Worm (Caenorhabditis elegans) whole organism, young adult: ENCODE results near the gene F49F1.4.

Experiments used
- F49E8.2 ChIP-seq: sonication (generic microtip); optimal IDR thresholded peaks from 3 replicates; lab custom pipeline; 2017; ENCODE audit warnings: missing genetic modification characterization, mild to moderate bottlenecking, missing compliant biosample characterization, antibody characterized with exemption, moderate library complexity; ENCODE audit not compliant: insufficient read depth
- bed-2 ChIP-seq: fragments of 200-800 bp; sonication (Bioruptor generic); IDR thresholded peaks from 2 replicates; pipeline ENCODE4 v1.3.6; 2022; ENCODE audit warnings: missing genetic modification reagents, missing genetic modification characterization, missing compliant biosample characterization
- egl-18 ChIP-seq: fragments of 200-800 bp; sonication (Bioruptor generic); IDR thresholded peaks from 2 replicates; pipeline ENCODE4 v1.3.6; 2022; ENCODE audit warnings: missing genetic modification reagents, missing genetic modification characterization, missing compliant biosample characterization
- mcd-1 ChIP-seq: fragments of 200-800 bp; sonication (Bioruptor generic); IDR thresholded peaks from 2 replicates; pipeline ENCODE4 v1.3.6; 2022; ENCODE audit warnings: missing genetic modification reagents, missing genetic modification characterization, missing compliant biosample characterization
- ztf-18 ChIP-seq: sonication (generic microtip); optimal IDR thresholded peaks from 2 replicates; lab custom pipeline; 2016; ENCODE audit warnings: missing genotype, mild to moderate bottlenecking, missing genetic modification characterization, missing compliant biosample characterization
- ztf-28 ChIP-seq: fragments of 200-800 bp; sonication (Bioruptor generic); IDR thresholded peaks from 2 replicates; pipeline ENCODE4 v1.3.6; 2022; ENCODE audit warnings: missing genetic modification reagents, missing genetic modification characterization, missing compliant biosample characterization

DNA sequence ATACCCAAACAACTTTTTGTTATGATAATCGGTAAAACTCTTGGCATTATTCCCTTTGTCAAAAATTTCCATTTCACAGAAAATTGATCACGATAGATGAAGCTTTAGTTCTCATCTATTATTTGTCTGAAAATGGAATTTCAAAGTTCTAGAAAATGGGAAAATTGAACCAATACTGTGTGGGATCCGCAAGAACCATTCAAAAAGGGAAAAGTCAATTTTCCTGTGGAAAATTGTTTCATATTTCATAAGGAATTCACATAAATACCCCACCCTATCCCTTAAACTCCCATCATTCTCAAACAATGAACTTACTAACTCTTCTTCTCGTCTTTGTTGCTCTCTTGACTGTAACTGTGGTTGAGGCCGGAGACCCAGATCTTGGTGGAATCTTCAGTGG is 34.7 kb downstream of the F49F1.4 start, which contains the start of the genes C35B1.9 and C35B1.3:
- TF ChIP-seq bed-2 (GFP tag; lab: Robert Waterston, UW) (no peak), ztf-18 (tag; lab: Kevin White, UChicago) (no peak), mcd-1 (GFP tag; lab: Robert Waterston, UW) (no peak), egl-18 (GFP tag; lab: Robert Waterston, UW) (no peak), ztf-28 (GFP tag; lab: Robert Waterston, UW) (no peak), F49E8.2 (tag; lab: Kevin White, UChicago) (no peak)
